Worm (Caenorhabditis elegans) whole organism, L4/young adult: Measurements from ENCODE around the gene C43F9.7.

Source experiments
- W03F9.2 ChIP-seq: fragments of 150-350 bp; optimal IDR thresholded peaks from 2 replicates; lab custom pipeline; 2014; ENCODE audit warnings: missing biosample characterization, missing genetic modification characterization
- dao-5 ChIP-seq: sonication (generic microtip); optimal IDR thresholded peaks from 2 replicates; lab custom pipeline; 2016; ENCODE audit warnings: missing genotype, missing genetic modification characterization, moderate library complexity, missing compliant biosample characterization
- him-1 ChIP-seq: sonication (generic microtip); optimal IDR thresholded peaks from 2 replicates; lab custom pipeline; 2016; ENCODE audit warnings: missing genotype, missing genetic modification reagents, missing genetic modification characterization, missing compliant biosample characterization

ce11 chrIV:10554947-10555346 is 38.5 kb downstream of the C43F9.7 start, which contains the start of gene zim-2:
- TF ChIP-seq dao-5 (no peak), him-1 (no peak), W03F9.2 (tag; lab: Kevin White, UChicago) (no peak)
